Fruit fly (Drosophila melanogaster) whole organism, embryonic: Measurements from ENCODE around the gene CG43085.
A peak's percentile ranks its signal among the peaks of the same experiment; 100 is the strongest.

Experiments used
- Atf6 ChIP-seq: fragments of 200-800 bp; sonication (Bioruptor generic); IDR thresholded peaks from 2 replicates; pipeline ENCODE4 v1.3.6; 2022; ENCODE audit warnings: missing biosample characterization, missing genetic modification characterization
- B-H2 ChIP-seq: fragments of 200-800 bp; sonication (Bioruptor generic); optimal IDR thresholded peaks from 2 replicates; lab custom pipeline; 2018; ENCODE audit warnings: missing biosample characterization, mild to moderate bottlenecking, missing genetic modification characterization
- Blimp-1 ChIP-seq: fragments of 200-800 bp; sonication (Bioruptor generic); optimal IDR thresholded peaks from 3 replicates; lab custom pipeline; 2018; ENCODE audit warnings: missing biosample characterization, missing genetic modification characterization, mild to moderate bottlenecking, moderate library complexity, missing genetic modification reagents
- Bteb2 ChIP-seq: fragments of 200-800 bp; sonication (Bioruptor generic); optimal IDR thresholded peaks from 2 replicates; lab custom pipeline; 2016; ENCODE audit warnings: missing biosample characterization, missing genetic modification characterization
- CG10431 ChIP-seq: fragments of 200-800 bp; sonication (Bioruptor generic); optimal IDR thresholded peaks from 3 replicates; lab custom pipeline; 2018; ENCODE audit warnings: missing biosample characterization, mild to moderate bottlenecking, missing genetic modification characterization
- CG12219 ChIP-seq: fragments of 200-800 bp; sonication (Bioruptor generic); optimal IDR thresholded peaks from 3 replicates; lab custom pipeline; 2018; ENCODE audit warnings: missing biosample characterization, mild to moderate bottlenecking, missing genetic modification characterization
- CG18476 ChIP-seq: fragments of 200-800 bp; sonication (Bioruptor generic); optimal IDR thresholded peaks from 2 replicates; lab custom pipeline; 2016; ENCODE audit warnings: missing biosample characterization, mild to moderate bottlenecking, missing genetic modification characterization
- CG3065 ChIP-seq: fragments of 200-800 bp; sonication (Bioruptor generic); optimal IDR thresholded peaks from 2 replicates; lab custom pipeline; 2016; ENCODE audit warnings: missing biosample characterization, missing genetic modification characterization
- CG32772 ChIP-seq: fragments of 200-800 bp; sonication (Bioruptor generic); IDR thresholded peaks from 2 replicates; pipeline ENCODE4 v1.3.6; 2022; ENCODE audit warnings: missing biosample characterization, missing genetic modification characterization
- CG3995 ChIP-seq: fragments of 200-800 bp; sonication (Bioruptor generic); optimal IDR thresholded peaks from 3 replicates; lab custom pipeline; 2016; ENCODE audit warnings: missing biosample characterization, missing genetic modification characterization
- CG4328 ChIP-seq: fragments of 200-800 bp; sonication (Bioruptor generic); optimal IDR thresholded peaks from 3 replicates; lab custom pipeline; 2017; ENCODE audit warnings: missing biosample characterization, missing genetic modification reagents, missing genetic modification characterization
- CG6791 ChIP-seq: fragments of 200-800 bp; sonication (Bioruptor generic); IDR thresholded peaks from 3 replicates; pipeline ENCODE4 v1.3.6; 2022; ENCODE audit warnings: missing biosample characterization, missing genetic modification characterization; ENCODE audit not compliant: partially characterized antibody
- CG8089 ChIP-seq: fragments of 200-800 bp; sonication (Bioruptor generic); optimal IDR thresholded peaks from 3 replicates; lab custom pipeline; 2016; ENCODE audit warnings: missing biosample characterization, missing genetic modification characterization
- CG8281 ChIP-seq: fragments of 200-800 bp; sonication (Bioruptor generic); optimal IDR thresholded peaks from 2 replicates; lab custom pipeline; 2018; ENCODE audit warnings: missing biosample characterization, mild to moderate bottlenecking, missing genetic modification characterization, moderate library complexity
- Elba2 ChIP-seq: fragments of 200-800 bp; sonication (Bioruptor generic); optimal IDR thresholded peaks from 3 replicates; lab custom pipeline; 2016; ENCODE audit warnings: missing biosample characterization, missing genetic modification characterization
- Ets65A ChIP-seq: fragments of 200-800 bp; sonication (Bioruptor generic); peaks from one replicate; lab custom pipeline; 2016; ENCODE audit warnings: missing biosample characterization, missing genetic modification characterization
- Gug ChIP-seq: fragments of 200-800 bp; sonication (Bioruptor generic); IDR thresholded peaks from 4 replicates; pipeline ENCODE4 v1.3.6; 2022; ENCODE audit warnings: missing biosample characterization, missing genetic modification characterization
- Hand ChIP-seq: fragments of 200-800 bp; sonication (Bioruptor generic); optimal IDR thresholded peaks from 2 replicates; lab custom pipeline; 2017; ENCODE audit warnings: mild to moderate bottlenecking, missing biosample characterization, missing genetic modification reagents, missing genetic modification characterization
- HmgZ ChIP-seq: fragments of 200-800 bp; sonication (Bioruptor generic); optimal IDR thresholded peaks from 2 replicates; lab custom pipeline; 2018; ENCODE audit warnings: missing biosample characterization, mild to moderate bottlenecking, missing genetic modification characterization
- Lhr ChIP-seq: fragments of 200-800 bp; sonication (Bioruptor generic); optimal IDR thresholded peaks from 3 replicates; lab custom pipeline; 2017; ENCODE audit warnings: mild to moderate bottlenecking, missing biosample characterization, missing genetic modification reagents, missing genetic modification characterization
- MTF-1 ChIP-seq: fragments of 200-800 bp; sonication (Bioruptor generic); optimal IDR thresholded peaks from 2 replicates; lab custom pipeline; 2018; ENCODE audit warnings: missing biosample characterization, mild to moderate bottlenecking, missing genetic modification characterization, borderline replicate concordance
- Myb ChIP-seq: fragments of 200-800 bp; sonication (Bioruptor generic); optimal IDR thresholded peaks from 2 replicates; lab custom pipeline; 2016; ENCODE audit warnings: missing biosample characterization, missing genetic modification characterization
- NC2β ChIP-seq: fragments of 200-800 bp; sonication (Bioruptor generic); optimal IDR thresholded peaks from 2 replicates; lab custom pipeline; 2016; ENCODE audit warnings: missing biosample characterization, missing genetic modification characterization
- Pdp1 ChIP-seq, 2 experiments: fragments of 200-800 bp; sonication (Bioruptor generic); optimal IDR thresholded peaks; 3 replicates each; lab custom pipeline; 2016; ENCODE audit warnings: missing biosample characterization in 2 of 2, missing genetic modification characterization in 2 of 2, mild to moderate bottlenecking in 1 of 2, moderate library complexity in 1 of 2
- Sox102F ChIP-seq: fragments of 200-800 bp; sonication (Bioruptor generic); optimal IDR thresholded peaks from 2 replicates; lab custom pipeline; 2018; ENCODE audit warnings: missing biosample characterization, mild to moderate bottlenecking, missing genetic modification characterization, moderate library complexity
- cg ChIP-seq: fragments of 200-800 bp; sonication (Bioruptor generic); optimal IDR thresholded peaks from 3 replicates; lab custom pipeline; 2019; ENCODE audit warnings: missing biosample characterization, mild to moderate bottlenecking, missing genetic modification characterization, moderate library complexity
- dmrt11E ChIP-seq: fragments of 200-800 bp; sonication (Bioruptor generic); optimal IDR thresholded peaks from 3 replicates; lab custom pipeline; 2018; ENCODE audit warnings: missing biosample characterization, mild to moderate bottlenecking, missing genetic modification characterization, moderate library complexity
- dpn ChIP-seq, 2 experiments: fragments of 200-800 bp; sonication (Bioruptor generic); optimal IDR thresholded peaks; 3 replicates each; lab custom pipeline; 2016; ENCODE audit warnings: missing biosample characterization in 2 of 2, missing genetic modification characterization in 2 of 2
- dysf ChIP-seq: fragments of 200-800 bp; sonication (Bioruptor generic); IDR thresholded peaks from 3 replicates; pipeline ENCODE4 v1.3.6; 2022; ENCODE audit warnings: missing biosample characterization, missing genetic modification characterization
- eyg ChIP-seq: fragments of 200-800 bp; sonication (Bioruptor generic); optimal IDR thresholded peaks from 3 replicates; lab custom pipeline; 2016; ENCODE audit warnings: missing biosample characterization, missing genetic modification characterization
- fd64A ChIP-seq: fragments of 200-800 bp; sonication (Bioruptor generic); optimal IDR thresholded peaks from 3 replicates; lab custom pipeline; 2018; ENCODE audit warnings: missing biosample characterization, mild to moderate bottlenecking, missing genetic modification characterization
- ftz-f1 ChIP-seq: fragments of 200-800 bp; sonication (Bioruptor generic); optimal IDR thresholded peaks from 2 replicates; lab custom pipeline; 2016; ENCODE audit warnings: missing biosample characterization, missing genetic modification characterization
- gro ChIP-seq: fragments of 200-800 bp; sonication (Bioruptor generic); optimal IDR thresholded peaks from 2 replicates; lab custom pipeline; 2016; ENCODE audit warnings: missing biosample characterization, missing genetic modification characterization
- her ChIP-seq: fragments of 200-800 bp; sonication (Bioruptor generic); optimal IDR thresholded peaks from 2 replicates; lab custom pipeline; 2016; ENCODE audit warnings: missing biosample characterization, missing genetic modification characterization
- ind ChIP-seq: fragments of 200-800 bp; sonication (Bioruptor generic); optimal IDR thresholded peaks from 3 replicates; lab custom pipeline; 2016; ENCODE audit warnings: missing biosample characterization, missing genetic modification characterization
- knrl ChIP-seq: fragments of 200-800 bp; sonication (Bioruptor generic); IDR thresholded peaks from 3 replicates; pipeline ENCODE4 v1.3.6; 2022; ENCODE audit warnings: missing biosample characterization, missing genetic modification characterization; ENCODE audit not compliant: partially characterized antibody
- mld ChIP-seq: fragments of 200-800 bp; sonication (Bioruptor generic); IDR thresholded peaks from 3 replicates; pipeline ENCODE4 v1.3.6; 2022; ENCODE audit warnings: missing biosample characterization, missing genetic modification characterization; ENCODE audit not compliant: partially characterized antibody
- pb ChIP-seq: fragments of 200-800 bp; sonication (Bioruptor generic); optimal IDR thresholded peaks from 3 replicates; lab custom pipeline; 2016; ENCODE audit warnings: missing biosample characterization, missing genetic modification characterization
- peb ChIP-seq: fragments of 200-800 bp; sonication (Bioruptor generic); IDR thresholded peaks from 2 replicates; pipeline ENCODE4 v1.3.6; 2022; ENCODE audit warnings: missing biosample characterization, missing genetic modification characterization
- pfk ChIP-seq: fragments of 200-800 bp; sonication (Bioruptor generic); optimal IDR thresholded peaks from 2 replicates; lab custom pipeline; 2018; ENCODE audit warnings: missing biosample characterization, mild to moderate bottlenecking, missing genetic modification characterization, moderate library complexity
- prd ChIP-seq, 3 experiments: fragments of >200 bp in 2 of 3; fragments of 200-800 bp in 1 of 3; sonication (Bioruptor generic) in 1 of 3; optimal IDR thresholded peaks in 2 of 3; IDR thresholded peaks in 1 of 3; 2 replicates in 2 of 3; 3 replicates in 1 of 3; pipeline versions ENCODE4 v1.3.6 to Lab custom; 2017 to 2022; ENCODE audit warnings: missing biosample characterization in 1 of 3, missing genetic modification characterization in 1 of 3
- salm ChIP-seq: fragments of 200-800 bp; sonication (Bioruptor generic); optimal IDR thresholded peaks from 2 replicates; lab custom pipeline; 2018; ENCODE audit warnings: missing biosample characterization, mild to moderate bottlenecking, missing genetic modification characterization
- scrt ChIP-seq: fragments of 200-800 bp; sonication (Bioruptor generic); optimal IDR thresholded peaks from 2 replicates; lab custom pipeline; 2018; ENCODE audit warnings: missing biosample characterization, mild to moderate bottlenecking, missing genetic modification characterization, moderate library complexity
- sens ChIP-seq: fragments of 200-800 bp; sonication (Bioruptor generic); peaks from one replicate; lab custom pipeline; 2016; ENCODE audit warnings: missing biosample characterization, missing genetic modification characterization
- so ChIP-seq: fragments of 200-800 bp; sonication (Bioruptor generic); IDR thresholded peaks from 3 replicates; pipeline ENCODE4 v1.3.6; 2022; ENCODE audit warnings: missing biosample characterization, missing genetic modification characterization
- tna ChIP-seq: fragments of 200-800 bp; sonication (Bioruptor generic); IDR thresholded peaks from 2 replicates; pipeline ENCODE4 v1.3.6; 2022; ENCODE audit warnings: missing biosample characterization, missing genetic modification characterization; ENCODE audit not compliant: partially characterized antibody
- trem ChIP-seq: fragments of 200-800 bp; optimal IDR thresholded peaks from 3 replicates; lab custom pipeline; 2019; ENCODE audit warnings: missing biosample characterization, mild to moderate bottlenecking, missing genetic modification characterization, moderate library complexity
- zfh2 ChIP-seq: fragments of 200-800 bp; sonication (Bioruptor generic); optimal IDR thresholded peaks from 2 replicates; lab custom pipeline; 2016; ENCODE audit warnings: missing biosample characterization, missing genetic modification characterization

The CG43085 gene

DNA sequence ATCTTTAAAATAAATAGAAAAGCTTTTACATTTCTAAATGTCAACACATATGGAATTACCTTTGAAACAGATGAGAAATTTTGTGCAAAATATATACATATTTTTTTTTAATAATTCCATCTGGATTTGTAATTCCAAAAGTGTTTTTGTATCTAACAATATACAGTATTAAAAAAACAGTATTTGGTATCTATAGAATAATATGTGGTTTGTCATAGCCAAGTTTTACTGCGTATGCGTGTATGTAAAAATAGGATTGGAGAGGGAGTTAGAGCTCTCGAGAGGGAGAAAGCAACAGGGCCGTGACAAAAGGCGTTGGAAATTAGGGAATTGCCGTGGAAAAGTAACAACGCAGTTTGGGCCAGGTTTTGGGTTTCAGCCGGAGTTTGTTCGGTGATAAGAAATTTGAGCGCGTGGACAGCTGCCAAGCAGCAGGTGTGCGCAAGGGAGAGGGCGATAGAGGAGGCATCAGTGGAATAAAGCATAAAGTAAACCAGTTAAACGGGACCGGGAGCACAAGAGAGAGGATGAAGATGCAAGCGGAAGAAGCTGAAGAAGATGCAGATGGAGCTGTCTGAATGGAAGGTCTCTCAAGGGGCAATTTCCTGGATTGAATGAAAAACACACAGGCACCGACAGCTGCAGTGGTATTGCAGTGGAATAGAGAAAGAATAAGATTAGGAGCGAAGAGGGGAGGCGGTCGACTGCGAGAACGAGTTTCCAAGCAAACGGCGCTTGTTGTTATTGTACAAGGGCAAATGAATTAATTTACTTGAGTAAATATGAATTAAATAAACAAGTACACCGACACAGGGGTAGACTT is 6.6 kb upstream of the CG43085 start:
- TF ChIP-seq knrl (GFP tag; lab: Robert Waterston, UW): no peak
- no peak for TF ChIP-seq CG3995 (GFP tag; lab: Kevin White, UChicago)
- peak; percentile 60 for TF ChIP-seq Atf6 (GFP tag; lab: Robert Waterston, UW)
- no peak for TF ChIP-seq pb
- TF ChIP-seq eyg (GFP tag; lab: Kevin White, UChicago): peak; percentile 69
- TF ChIP-seq Blimp-1: peak; percentile 67
- TF ChIP-seq fd64A: peak; percentile 72
- TF ChIP-seq her (GFP tag; lab: Kevin White, UChicago): no peak
- peak; percentile 40 for TF ChIP-seq scrt (GFP tag; lab: Kevin White, UChicago)
- TF ChIP-seq pfk (GFP tag; lab: Kevin White, UChicago): peak; percentile 34
- TF ChIP-seq dmrt11E (tag; lab: Kevin White, UChicago): peak; percentile 34
- TF ChIP-seq CG3065 (GFP tag; lab: Kevin White, UChicago): no peak
- TF ChIP-seq CG18476 (GFP tag; lab: Kevin White, UChicago): peak; percentile 12
- TF ChIP-seq CG10431 (GFP tag; lab: Kevin White, UChicago): no peak
- TF ChIP-seq CG6791 (GFP tag; lab: Robert Waterston, UW): no peak
- peak; percentile 86 for TF ChIP-seq MTF-1 (GFP tag; lab: Kevin White, UChicago)
- TF ChIP-seq dysf (GFP tag; lab: Robert Waterston, UW): peak; percentile 49; the same call in 1 of the 3 replicates
- TF ChIP-seq sens: peak; percentile 97
- TF ChIP-seq CG4328 (GFP tag; lab: Kevin White, UChicago): peak; percentile 26
- no peak for TF ChIP-seq dpn (GFP tag; optimal IDR thresholded peaks at IDR 0.05; lab: Kevin White, UChicago)
- TF ChIP-seq Gug (GFP tag; lab: Robert Waterston, UW): no peak
- peak; percentile 2 for TF ChIP-seq ftz-f1
- no peak for TF ChIP-seq tna
- TF ChIP-seq CG8089: no peak
- TF ChIP-seq Hand (GFP tag; lab: Kevin White, UChicago): no peak
- TF ChIP-seq zfh2 (GFP tag; lab: Kevin White, UChicago): no peak
- TF ChIP-seq Pdp1 (GFP tag; optimal IDR thresholded peaks at IDR 0.05; lab: Kevin White, UChicago): no peak
- TF ChIP-seq NC2β (GFP tag; lab: Kevin White, UChicago): peak; percentile 82
- TF ChIP-seq CG8281 (tag; lab: Kevin White, UChicago): no peak
- no peak; the same call in 2 of the 3 replicates for TF ChIP-seq so (GFP tag; lab: Robert Waterston, UW)
- TF ChIP-seq CG12219 (GFP tag; lab: Kevin White, UChicago): no peak
- TF ChIP-seq cg: no peak
- no peak for TF ChIP-seq salm (tag; lab: Kevin White, UChicago)
- no peak for TF ChIP-seq ind (GFP tag; lab: Kevin White, UChicago)
- no peak for TF ChIP-seq Lhr
- no peak; the same call in 1 of the 2 replicates for TF ChIP-seq CG32772 (GFP tag; lab: Robert Waterston, UW)
- no peak for TF ChIP-seq prd (optimal IDR thresholded peaks at IDR 0.05; lab: Kevin White, UChicago)
- peak; percentile 31; the same call in 2 of the 3 replicates for TF ChIP-seq prd (GFP tag; IDR thresholded peaks at IDR 0.05; lab: Robert Waterston, UW)
- no peak for TF ChIP-seq gro
- no peak for TF ChIP-seq Myb (GFP tag; lab: Kevin White, UChicago)
- no peak for TF ChIP-seq HmgZ (tag; lab: Kevin White, UChicago)
- no peak for TF ChIP-seq peb (GFP tag; lab: Robert Waterston, UW)
- no peak for TF ChIP-seq Ets65A
- no peak for TF ChIP-seq trem (tag; lab: Kevin White, UChicago)
- no peak for TF ChIP-seq Bteb2
- no peak for TF ChIP-seq Elba2 (GFP tag; lab: Kevin White, UChicago)
- no peak for TF ChIP-seq B-H2 (GFP tag; lab: Kevin White, UChicago)
- TF ChIP-seq mld: no peak
- peak; percentile 60 for TF ChIP-seq Sox102F
